Fruit fly (Drosophila melanogaster) whole organism, wandering third instar larva: ENCODE results near the gene Or67c.

Experiments
- Abd-B ChIP-seq: fragments of >200 bp; optimal IDR thresholded peaks from 2 replicates; lab custom pipeline; 2017; ENCODE audit warnings: missing biosample characterization, missing genetic modification characterization
- CG32264 ChIP-seq: fragments of 200-800 bp; sonication (Bioruptor generic); optimal IDR thresholded peaks from 2 replicates; lab custom pipeline; 2016; ENCODE audit warnings: missing biosample characterization, missing genetic modification characterization
- CG9705 ChIP-seq: fragments of 200-800 bp; sonication (Bioruptor generic); optimal IDR thresholded peaks from 2 replicates; lab custom pipeline; 2018; ENCODE audit warnings: missing biosample characterization, mild to moderate bottlenecking, missing genetic modification characterization
- CrebA ChIP-seq: fragments of 200-800 bp; sonication (Bioruptor generic); optimal IDR thresholded peaks from 2 replicates; lab custom pipeline; 2016; ENCODE audit warnings: missing biosample characterization, mild to moderate bottlenecking, missing genetic modification characterization, borderline replicate concordance
- Dfd ChIP-seq: fragments of >200 bp; optimal IDR thresholded peaks from 2 replicates; lab custom pipeline; 2017; ENCODE audit warnings: missing biosample characterization, missing genetic modification characterization
- Dif ChIP-seq: fragments of 200-275, 200-300 bp; sonication (Bioruptor generic); optimal IDR thresholded peaks from 2 replicates; lab custom pipeline; 2018; ENCODE audit warnings: missing biosample characterization, missing genetic modification characterization; ENCODE audit not compliant: partially characterized antibody
- GATAd ChIP-seq: sonication (Bioruptor generic); optimal IDR thresholded peaks from 2 replicates; lab custom pipeline; 2016; ENCODE audit warnings: missing biosample characterization, missing genetic modification characterization
- HLH106 ChIP-seq: fragments of 200-800 bp; optimal IDR thresholded peaks from 3 replicates; lab custom pipeline; 2019; ENCODE audit warnings: missing biosample characterization, mild to moderate bottlenecking, missing genetic modification characterization, moderate library complexity
- Hnf4 ChIP-seq: fragments of 200-800 bp; sonication (Bioruptor generic); optimal IDR thresholded peaks from 2 replicates; lab custom pipeline; 2016; ENCODE audit warnings: missing biosample characterization, mild to moderate bottlenecking, missing genetic modification characterization
- Hr78 ChIP-seq: fragments of >200 bp; optimal IDR thresholded peaks from 2 replicates; lab custom pipeline; 2017; ENCODE audit warnings: missing biosample characterization, missing genetic modification characterization
- Hr83 ChIP-seq: fragments of 200-300 bp; sonication (Bioruptor generic); optimal IDR thresholded peaks from 2 replicates; lab custom pipeline; 2016; ENCODE audit warnings: missing biosample characterization, mild to moderate bottlenecking, missing genetic modification characterization, moderate library complexity; ENCODE audit not compliant: poor library complexity, severe bottlenecking
- Jra ChIP-seq: sonication (Bioruptor generic); optimal IDR thresholded peaks from 2 replicates; lab custom pipeline; 2016; ENCODE audit warnings: missing biosample characterization, missing genetic modification characterization
- Mio ChIP-seq: sonication (Bioruptor generic); optimal IDR thresholded peaks from 2 replicates; lab custom pipeline; 2016; ENCODE audit warnings: missing biosample characterization, missing genetic modification characterization
- Myc ChIP-seq: fragments of >200 bp; optimal IDR thresholded peaks from 2 replicates; lab custom pipeline; 2017
- N ChIP-seq: fragments of >200 bp; optimal IDR thresholded peaks from 2 replicates; lab custom pipeline; 2018; ENCODE audit warnings: missing biosample characterization, missing external identifiers, missing genetic modification characterization
- OdsH ChIP-seq: fragments of 200-800 bp; sonication (Bioruptor generic); optimal IDR thresholded peaks from 2 replicates; lab custom pipeline; 2016; ENCODE audit warnings: missing biosample characterization, mild to moderate bottlenecking, missing genetic modification characterization
- Rel ChIP-seq, 2 experiments: fragments of 200-800 bp; sonication (Bioruptor generic) in 1 of 2; optimal IDR thresholded peaks; 2 replicates in 1 of 2; 3 replicates in 1 of 2; lab custom pipeline; 2016 to 2019; ENCODE audit warnings: mild to moderate bottlenecking in 2 of 2, missing biosample characterization in 2 of 2, missing genetic modification characterization in 2 of 2, moderate library complexity in 1 of 2
- Sp1 ChIP-seq: fragments of 200-800 bp; sonication (Bioruptor generic); optimal IDR thresholded peaks from 3 replicates; lab custom pipeline; 2019; ENCODE audit warnings: missing biosample characterization, mild to moderate bottlenecking, missing genetic modification characterization, moderate library complexity
- Vsx2 ChIP-seq: fragments of 200-300, 225-300 bp; sonication (Bioruptor generic); optimal IDR thresholded peaks from 2 replicates; lab custom pipeline; 2018; ENCODE audit warnings: missing biosample characterization, missing genetic modification characterization; ENCODE audit not compliant: partially characterized antibody
- br ChIP-seq: fragments of 200-800 bp; sonication (Bioruptor generic); optimal IDR thresholded peaks from 2 replicates; lab custom pipeline; 2016; ENCODE audit warnings: missing biosample characterization, missing genetic modification characterization
- brk ChIP-seq: fragments of 200-800 bp; sonication (Bioruptor generic); optimal IDR thresholded peaks from 2 replicates; lab custom pipeline; 2016; ENCODE audit warnings: missing biosample characterization, mild to moderate bottlenecking, missing genetic modification characterization
- dl ChIP-seq, 2 experiments: fragments of 175-275, 200-275 bp in 1 of 2; fragments of 200-275 bp in 1 of 2; sonication (Bioruptor generic); optimal IDR thresholded peaks; lab custom pipeline; 2018; ENCODE audit warnings: mild to moderate bottlenecking in 2 of 2, missing biosample characterization in 2 of 2, missing genetic modification characterization in 2 of 2, moderate library complexity in 2 of 2; ENCODE audit not compliant: partially characterized antibody in 2 of 2, insufficient read depth in 1 of 2
- dmrt93B ChIP-seq: fragments of 200-800 bp; sonication (Bioruptor generic); optimal IDR thresholded peaks from 2 replicates; lab custom pipeline; 2018; ENCODE audit warnings: missing biosample characterization, mild to moderate bottlenecking, missing genetic modification characterization
- dsf ChIP-seq: sonication (Bioruptor generic); optimal IDR thresholded peaks from 2 replicates; lab custom pipeline; 2016; ENCODE audit warnings: missing biosample characterization, missing genetic modification characterization, borderline replicate concordance
- ey ChIP-seq: fragments of 200-800 bp; sonication (Bioruptor generic); optimal IDR thresholded peaks from 2 replicates; lab custom pipeline; 2016; ENCODE audit warnings: missing biosample characterization, missing genetic modification characterization
- foxo ChIP-seq, 2 experiments: fragments of 200-800 bp; sonication (Bioruptor generic); optimal IDR thresholded peaks; 2 replicates in 1 of 2; 3 replicates in 1 of 2; lab custom pipeline; 2016 to 2017; ENCODE audit warnings: missing biosample characterization in 2 of 2, missing genetic modification characterization in 2 of 2
- fru ChIP-seq: fragments of 200-800 bp; sonication (Bioruptor generic); optimal IDR thresholded peaks from 3 replicates; lab custom pipeline; 2016; ENCODE audit warnings: missing biosample characterization, mild to moderate bottlenecking, missing genetic modification characterization
- h ChIP-seq: fragments of 200-800 bp; sonication (Bioruptor generic); optimal IDR thresholded peaks from 3 replicates; lab custom pipeline; 2016; ENCODE audit warnings: missing biosample characterization, mild to moderate bottlenecking, missing genetic modification characterization
- jim ChIP-seq: fragments of 175-275, 200-325 bp; sonication (Bioruptor generic); optimal IDR thresholded peaks from 2 replicates; lab custom pipeline; 2016; ENCODE audit warnings: missing biosample characterization, mild to moderate bottlenecking, missing genetic modification characterization
- lola ChIP-seq: fragments of >200 bp; optimal IDR thresholded peaks from 2 replicates; lab custom pipeline; 2017; ENCODE audit warnings: missing biosample characterization, missing genetic modification characterization
- pan ChIP-seq: fragments of >200 bp; optimal IDR thresholded peaks from 2 replicates; lab custom pipeline; 2017
- psq ChIP-seq: fragments of 200-800 bp; sonication (Bioruptor generic); optimal IDR thresholded peaks from 3 replicates; lab custom pipeline; 2017; ENCODE audit warnings: missing biosample characterization, mild to moderate bottlenecking, missing genetic modification characterization, moderate library complexity
- rgr ChIP-seq: fragments of 200-800 bp; sonication (Bioruptor generic); optimal IDR thresholded peaks from 3 replicates; lab custom pipeline; 2016; ENCODE audit warnings: missing biosample characterization, mild to moderate bottlenecking, missing genetic modification characterization
- sage ChIP-seq: fragments of 200-800 bp; sonication (Bioruptor generic); optimal IDR thresholded peaks from 2 replicates; lab custom pipeline; 2016; ENCODE audit warnings: missing biosample characterization, mild to moderate bottlenecking, missing genetic modification characterization
- sv ChIP-seq: fragments of 200-800 bp; sonication (Bioruptor generic); optimal IDR thresholded peaks from 3 replicates; lab custom pipeline; 2016; ENCODE audit warnings: missing biosample characterization, missing genetic modification characterization
- tai ChIP-seq: sonication (Bioruptor generic); optimal IDR thresholded peaks from 2 replicates; lab custom pipeline; 2016; ENCODE audit warnings: missing biosample characterization, missing genetic modification characterization
- usp ChIP-seq: fragments of >200 bp; optimal IDR thresholded peaks from 2 replicates; lab custom pipeline; 2017; ENCODE audit warnings: missing biosample characterization, missing genetic modification characterization
- woc ChIP-seq: sonication (Bioruptor generic); optimal IDR thresholded peaks from 2 replicates; lab custom pipeline; 2016; ENCODE audit warnings: missing biosample characterization, mild to moderate bottlenecking, missing genetic modification characterization

The Or67c gene

dm6 chr3L:10267605-10268004, 23.1 kb upstream of the Or67c start:
- TF ChIP-seq Mio (GFP tag; lab: Kevin White, UChicago) = no peak
- TF ChIP-seq CG9705 (GFP tag; lab: Kevin White, UChicago) = no peak
- peak; percentile 54 for TF ChIP-seq woc
- TF ChIP-seq fru = peak; percentile 37
- peak; percentile 26 for TF ChIP-seq psq
- TF ChIP-seq Hnf4 (GFP tag; lab: Kevin White, UChicago) = peak; percentile 17
- peak; percentile 59 for TF ChIP-seq Sp1 (GFP tag; lab: Kevin White, UChicago)
- TF ChIP-seq sage = no peak
- no peak for TF ChIP-seq Jra (GFP tag; lab: Kevin White, UChicago)
- peak; percentile 37 for TF ChIP-seq rgr (GFP tag; lab: Kevin White, UChicago)
- peak; percentile 56 for TF ChIP-seq OdsH (GFP tag; lab: Kevin White, UChicago)
- TF ChIP-seq GATAd (GFP tag; lab: Kevin White, UChicago) = no peak
- no peak for TF ChIP-seq N (GFP tag; lab: Kevin White, UChicago)
- no peak for TF ChIP-seq Dfd
- TF ChIP-seq tai (GFP tag; lab: Kevin White, UChicago) = no peak
- peak; percentile 3 for TF ChIP-seq dmrt93B
- peak; percentile 50 for TF ChIP-seq ey (GFP tag; lab: Kevin White, UChicago)
- TF ChIP-seq Rel (GFP tag; optimal IDR thresholded peaks at IDR 0.05; lab: Kevin White, UChicago) = no peak
- no peak for TF ChIP-seq Rel (tag; optimal IDR thresholded peaks at IDR 0.05; lab: Kevin White, UChicago)
- TF ChIP-seq HLH106 = peak; percentile 57
- no peak for TF ChIP-seq Hr83 (GFP tag; lab: Kevin White, UChicago)
- no peak for TF ChIP-seq Vsx2
- TF ChIP-seq br (GFP tag; lab: Kevin White, UChicago) = peak; percentile 23
- TF ChIP-seq jim = no peak
- TF ChIP-seq dsf (GFP tag; lab: Kevin White, UChicago) = no peak
- peak in 1 of 2 experiments; percentile 60 for TF ChIP-seq foxo (GFP tag; optimal IDR thresholded peaks at IDR 0.05; lab: Kevin White, UChicago)
- no peak for TF ChIP-seq pan (lab: Kevin White, UChicago)
- TF ChIP-seq Abd-B = no peak
- TF ChIP-seq h (GFP tag; lab: Kevin White, UChicago) = peak; percentile 74
- no peak for TF ChIP-seq CG32264 (GFP tag; lab: Kevin White, UChicago)
- no peak for TF ChIP-seq Hr78 (GFP tag; lab: Kevin White, UChicago)
- TF ChIP-seq brk (GFP tag; lab: Kevin White, UChicago) = no peak
- no peak for TF ChIP-seq dl (GFP tag; optimal IDR thresholded peaks at IDR 0.05; lab: Kevin White, UChicago; ENCODE audit: insufficient read depth in 1 of 2, partially characterized antibody in 2 of 2)
- TF ChIP-seq lola (GFP tag; lab: Kevin White, UChicago) = no peak
- no peak for TF ChIP-seq usp (GFP tag; lab: Kevin White, UChicago)
- no peak for TF ChIP-seq Myc
- no peak for TF ChIP-seq Dif (GFP tag; lab: Kevin White, UChicago)
- TF ChIP-seq sv (GFP tag; lab: Kevin White, UChicago) = no peak
- TF ChIP-seq CrebA (GFP tag; lab: Kevin White, UChicago) = no peak

DNA sequence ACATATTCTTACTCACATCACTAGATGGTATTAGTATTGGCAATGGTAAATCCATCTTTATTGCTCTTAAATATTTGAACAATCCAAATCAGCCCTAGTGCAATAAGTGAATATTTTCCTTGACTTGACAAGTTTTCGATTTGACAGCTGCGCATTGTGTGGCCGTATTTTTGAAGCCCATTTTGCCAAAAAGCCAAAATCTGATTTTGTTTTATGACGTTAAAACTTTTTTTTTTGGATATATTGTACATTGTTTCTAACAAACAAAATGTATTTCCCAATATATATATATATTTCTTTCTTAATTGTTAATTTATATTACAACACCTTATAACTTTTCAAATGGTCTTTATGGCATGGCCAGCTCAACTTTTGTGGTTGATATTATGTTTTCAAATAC, 22.5 kb upstream of the Or67c start, which contains the start of gene can:
TSS of gene can (minus strand) at position 101 of the 400 bp plus-strand sequence.
- no peak for TF ChIP-seq Dif (GFP tag; lab: Kevin White, UChicago)

- peak; percentile 13 for TF ChIP-seq rgr (GFP tag; lab: Kevin White, UChicago)
- peak; percentile 4 for TF ChIP-seq fru
- no peak for TF ChIP-seq tai (GFP tag; lab: Kevin White, UChicago)
- TF ChIP-seq foxo (GFP tag; optimal IDR thresholded peaks at IDR 0.05; lab: Kevin White, UChicago) = peak in 1 of 2 experiments; percentile 46
- peak; percentile 30 for TF ChIP-seq Sp1 (GFP tag; lab: Kevin White, UChicago)
- TF ChIP-seq OdsH (GFP tag; lab: Kevin White, UChicago) = peak; percentile 34
- TF ChIP-seq HLH106 = peak; percentile 26
- no peak for TF ChIP-seq Dif (GFP tag; lab: Kevin White, UChicago)
- no peak for TF ChIP-seq h (GFP tag; lab: Kevin White, UChicago)
These were observed 18.3 kb upstream of the Or67c start for dm6 chr3L:10262827-10263226.
